Worm (Caenorhabditis elegans): ENCODE data around the gene srx-68.

The srx-68 gene

DNA sequence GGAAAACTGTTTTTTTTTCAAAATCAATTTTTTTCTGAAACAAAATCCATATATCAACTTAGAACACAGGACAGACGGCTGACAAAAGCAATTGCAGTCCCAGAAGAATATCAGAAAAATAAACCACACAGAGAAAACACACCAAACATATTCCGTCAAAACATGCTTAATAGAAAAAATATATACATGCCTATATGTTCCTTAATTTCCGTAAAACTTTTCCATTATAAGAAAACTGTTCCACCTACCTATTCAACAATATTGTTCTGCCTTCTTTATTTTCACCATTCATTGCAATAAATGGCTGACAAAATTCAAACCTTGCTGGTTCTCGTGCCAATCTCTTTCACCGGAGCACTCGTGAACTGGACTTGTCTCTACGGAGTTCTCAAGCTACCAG, 18.8 kb downstream of the srx-68 start, which contains the start of gene srx-63:
Gene srx-63 (plus strand): TSS at position 301 of the 400 bp plus-strand sequence.
- TF ChIP-seq ceh-39 (tag; optimal IDR thresholded peaks at IDR 0.05), result no peak
- TF ChIP-seq unc-120 (tag; optimal IDR thresholded peaks at IDR 0.05; ENCODE audit: poor library complexity, severe bottlenecking), result no peak
- no peak for TF ChIP-seq elt-3 (tag; optimal IDR thresholded peaks at IDR 0.05)
- TF ChIP-seq flh-1 (GFP tag; optimal IDR thresholded peaks at IDR 0.05), result no peak
- TF ChIP-seq ceh-83 (GFP tag; optimal IDR thresholded peaks at IDR 0.05), result no peak
- TF ChIP-seq cnd-1 (tag; optimal IDR thresholded peaks at IDR 0.05), result no peak
- TF ChIP-seq lsy-2 (tag; optimal IDR thresholded peaks at IDR 0.05), result no peak
- no peak for TF ChIP-seq ham-2 (GFP tag; optimal IDR thresholded peaks at IDR 0.05)
- TF ChIP-seq nhr-2 (tag; optimal IDR thresholded peaks at IDR 0.05), result no peak
- no peak for TF ChIP-seq sem-2 (GFP tag; optimal IDR thresholded peaks at IDR 0.05)

ce11 chrV:3935892-3936478, 23.4 kb downstream of the srx-68 start, which contains the start of gene cyp-35A5:
cyp-35A5 (plus strand) TSS chrV:3936326.
- TF ChIP-seq nhr-12 (tag; optimal IDR thresholded peaks at IDR 0.05), result no peak

- TF ChIP-seq sptf-1 (tag; optimal IDR thresholded peaks at IDR 0.05), result no peak
- no peak for TF ChIP-seq unc-62 (GFP tag; optimal IDR thresholded peaks at IDR 0.05)
- no peak for TF ChIP-seq nhr-28 (tag; optimal IDR thresholded peaks at IDR 0.05)
- TF ChIP-seq nhr-12 (tag; optimal IDR thresholded peaks at IDR 0.05), result no peak
- no peak for TF ChIP-seq pha-4 (tag; optimal IDR thresholded peaks at IDR 0.05)
- no peak for TF ChIP-seq drap-1 (GFP tag; optimal IDR thresholded peaks at IDR 0.05)
- no peak for TF ChIP-seq ham-2 (GFP tag; optimal IDR thresholded peaks at IDR 0.05)
- no peak for TF ChIP-seq ces-1 (GFP tag; optimal IDR thresholded peaks at IDR 0.05)
- TF ChIP-seq unc-120 (tag; optimal IDR thresholded peaks at IDR 0.05; ENCODE audit: poor library complexity, severe bottlenecking), result no peak
- no peak for TF ChIP-seq nhr-76 (tag; optimal IDR thresholded peaks at IDR 0.05)
- no peak for TF ChIP-seq ceh-83 (GFP tag; optimal IDR thresholded peaks at IDR 0.05)
- TF ChIP-seq mep-1 (tag; optimal IDR thresholded peaks at IDR 0.05), result no peak
- no peak for TF ChIP-seq hlh-1 (tag; optimal IDR thresholded peaks at IDR 0.05)
- no peak for TF ChIP-seq flh-1 (GFP tag; optimal IDR thresholded peaks at IDR 0.05)
- TF ChIP-seq snpc-4 (tag; optimal IDR thresholded peaks at IDR 0.05), result no peak
- no peak for TF ChIP-seq cnd-1 (tag; optimal IDR thresholded peaks at IDR 0.05)
- no peak for TF ChIP-seq unc-39 (tag; optimal IDR thresholded peaks at IDR 0.05)
- TF ChIP-seq ceh-39 (tag; optimal IDR thresholded peaks at IDR 0.05), result no peak
- no peak for TF ChIP-seq lin-32 (GFP tag; optimal IDR thresholded peaks at IDR 0.05)
These were observed 26.2 kb downstream of the srx-68 start, which contains the start of gene cyp-35B1 for ce11 chrV:3938789-3939188. cyp-35B1 (plus strand) TSS chrV:3939032.

- no peak for TF ChIP-seq lin-13 (tag; optimal IDR thresholded peaks at IDR 0.05)
- TF ChIP-seq unc-39 (tag; optimal IDR thresholded peaks at IDR 0.05), result no peak
- TF ChIP-seq nhr-28 (tag; optimal IDR thresholded peaks at IDR 0.05), result no peak
- no peak for TF ChIP-seq mep-1 (tag; optimal IDR thresholded peaks at IDR 0.05)
- no peak for TF ChIP-seq snpc-4 (tag; optimal IDR thresholded peaks at IDR 0.05)
- TF ChIP-seq ztf-11 (tag; optimal IDR thresholded peaks at IDR 0.05), result no peak
- TF ChIP-seq elt-1 (tag; optimal IDR thresholded peaks at IDR 0.05; ENCODE audit: borderline replicate concordance, insufficient read depth), result no peak
- TF ChIP-seq mab-5 (tag; optimal IDR thresholded peaks at IDR 0.05), result no peak
- TF ChIP-seq elt-3 (tag; optimal IDR thresholded peaks at IDR 0.05), result no peak
- no peak for TF ChIP-seq flh-1 (GFP tag; optimal IDR thresholded peaks at IDR 0.05)
- no peak for TF ChIP-seq nhr-2 (tag; optimal IDR thresholded peaks at IDR 0.05)
- TF ChIP-seq M03D4.4 (tag; optimal IDR thresholded peaks at IDR 0.05), result no peak
These were observed 29.3 kb downstream of the srx-68 start, which contains the start of gene cyp-35B2 for ce11 chrV:3941860-3942259. cyp-35B2 (plus strand) TSS chrV:3942160.

- TF ChIP-seq nhr-2 (tag; optimal IDR thresholded peaks at IDR 0.05), result no peak
- no peak for TF ChIP-seq ceh-83 (GFP tag; optimal IDR thresholded peaks at IDR 0.05)
- TF ChIP-seq mls-2 (tag; optimal IDR thresholded peaks at IDR 0.05), result no peak
- TF ChIP-seq ztf-11 (tag; optimal IDR thresholded peaks at IDR 0.05), result no peak
- no peak for TF ChIP-seq mep-1 (tag; optimal IDR thresholded peaks at IDR 0.05)
- no peak for TF ChIP-seq M03D4.4 (tag; optimal IDR thresholded peaks at IDR 0.05)
- no peak for TF ChIP-seq unc-120 (tag; optimal IDR thresholded peaks at IDR 0.05; ENCODE audit: poor library complexity, severe bottlenecking)
- no peak for TF ChIP-seq ceh-39 (tag; optimal IDR thresholded peaks at IDR 0.05)
- no peak for TF ChIP-seq cnd-1 (tag; optimal IDR thresholded peaks at IDR 0.05)
- TF ChIP-seq elt-1 (tag; optimal IDR thresholded peaks at IDR 0.05; ENCODE audit: borderline replicate concordance, insufficient read depth), result no peak
- TF ChIP-seq mab-5 (tag; optimal IDR thresholded peaks at IDR 0.05), result no peak
- TF ChIP-seq blmp-1 (tag; optimal IDR thresholded peaks at IDR 0.05), result no peak
- TF ChIP-seq nhr-76 (tag; optimal IDR thresholded peaks at IDR 0.05), result no peak
- TF ChIP-seq ces-1 (GFP tag; optimal IDR thresholded peaks at IDR 0.05), result no peak
- TF ChIP-seq lin-13 (tag; optimal IDR thresholded peaks at IDR 0.05), result no peak
- no peak for TF ChIP-seq ham-2 (GFP tag; optimal IDR thresholded peaks at IDR 0.05)
- no peak for TF ChIP-seq snpc-4 (tag; optimal IDR thresholded peaks at IDR 0.05)
These were observed 30.8 kb downstream of the srx-68 start for ce11 chrV:3943364-3943763.
